Fruit fly (Drosophila melanogaster) S2 (cell line): ENCODE results near the gene Gfat2.

ENCODE experiments used
- CG8478 ChIP-seq: fragments of >200 bp; optimal IDR thresholded peaks from 2 replicates; lab custom pipeline; 2018
- CTCF ChIP-seq, 2 experiments: fragments of >200 bp; optimal IDR thresholded peaks; 2 replicates each; lab custom pipeline; 2018

DNA sequence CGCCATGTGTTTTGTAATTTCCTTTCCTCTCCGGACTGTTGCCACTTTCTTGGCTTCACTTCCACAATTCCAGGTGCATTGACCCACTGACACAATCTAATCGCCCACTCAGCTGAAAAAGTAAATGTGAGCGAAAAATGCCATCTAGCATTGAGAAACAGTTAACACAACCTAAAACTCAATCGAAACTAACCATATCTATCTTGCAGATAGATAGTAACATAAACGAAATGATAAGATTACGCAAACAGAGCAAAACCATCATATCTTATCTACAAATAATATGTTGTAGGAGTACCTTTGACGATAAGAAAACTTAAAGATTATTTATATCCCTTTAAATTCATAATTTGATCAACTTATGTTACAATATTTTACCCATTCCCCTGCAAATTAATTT is 20.0 kb upstream of the Gfat2 start:
- TF ChIP-seq CG8478 (no peak), CTCF (optimal IDR thresholded peaks at IDR 0.05; lab: Kevin White, UChicago) (no peak)
